Worm (Caenorhabditis elegans) whole organism, early embryonic: ENCODE measurements around the gene sulp-8.

ENCODE experiments used
- aly-1 ChIP-seq: sonication (generic microtip); optimal IDR thresholded peaks from 2 replicates; lab custom pipeline; 2016; ENCODE audit warnings: missing genetic modification characterization, missing compliant biosample characterization
- ama-1 ChIP-seq: fragments of 150-350 bp; optimal IDR thresholded peaks from 2 replicates; lab custom pipeline; 2014
- hmbx-1 ChIP-seq: sonication (generic microtip); optimal IDR thresholded peaks from 2 replicates; lab custom pipeline; 2016; ENCODE audit warnings: mild to moderate bottlenecking, missing genetic modification characterization, missing compliant biosample characterization
- hnd-1 ChIP-seq: sonication (generic microtip); optimal IDR thresholded peaks from 2 replicates; lab custom pipeline; 2016; ENCODE audit warnings: missing genetic modification characterization, missing compliant biosample characterization
- pes-1 ChIP-seq: fragments of 200-800 bp; sonication (Bioruptor generic); IDR thresholded peaks from 2 replicates; pipeline ENCODE4 v1.3.6; 2022; ENCODE audit warnings: missing genetic modification reagents, missing genetic modification characterization, missing compliant biosample characterization
- scrt-1 ChIP-seq: fragments of 200-800 bp; sonication (Bioruptor generic); IDR thresholded peaks from 2 replicates; pipeline ENCODE4 v1.3.6; 2022; ENCODE audit warnings: missing genetic modification characterization, missing compliant biosample characterization
- sea-1 ChIP-seq: fragments of 200-800 bp; sonication (Bioruptor generic); conservative IDR thresholded peaks from 2 replicates; pipeline ENCODE4 v1.3.6; 2022; ENCODE audit warnings: missing genetic modification characterization, missing compliant biosample characterization

DNA sequence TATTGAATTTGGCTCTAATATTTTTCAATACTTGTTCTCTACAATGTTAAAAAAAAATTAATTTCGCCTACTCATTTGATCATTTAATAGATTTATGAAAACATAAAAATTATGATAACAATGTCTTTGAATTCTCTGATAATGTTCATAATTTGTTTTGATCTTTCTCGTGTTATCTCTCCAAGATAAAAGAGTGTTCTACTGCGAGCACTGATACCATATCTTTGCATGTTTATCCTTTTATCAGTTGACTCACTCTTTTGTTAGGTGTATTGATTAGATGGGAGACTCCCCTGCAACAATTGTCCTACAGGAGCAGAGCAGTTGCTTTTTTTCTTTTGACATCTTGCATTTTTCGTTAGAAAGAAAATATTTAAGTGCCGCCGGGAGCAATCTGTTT lies 25.7 kb upstream of the sulp-8 start:
- TF ChIP-seq ama-1 (lab: Kevin White, UChicago) = no peak
- no peak for TF ChIP-seq aly-1 (tag; lab: Kevin White, UChicago)
- no peak for TF ChIP-seq sea-1 (GFP tag; lab: Robert Waterston, UW)
- TF ChIP-seq hnd-1 (tag; lab: Kevin White, UChicago) = no peak
- TF ChIP-seq scrt-1 (GFP tag; lab: Robert Waterston, UW) = no peak
- TF ChIP-seq pes-1 (GFP tag; lab: Robert Waterston, UW) = no peak
- TF ChIP-seq hmbx-1 (tag; lab: Kevin White, UChicago) = no peak
